Worm (Caenorhabditis elegans) whole organism, L4 larva: Measurements from ENCODE around the gene M01B2.8.

ENCODE experiments used
- aly-2 ChIP-seq: sonication (generic microtip); optimal IDR thresholded peaks from 2 replicates; lab custom pipeline; 2018; ENCODE audit warnings: missing biosample characterization, missing genetic modification characterization
- ama-1 ChIP-seq: fragments of 150-350 bp; optimal IDR thresholded peaks from 2 replicates; lab custom pipeline; 2014; ENCODE audit warnings: inconsistent platforms, mixed read lengths
- ceh-20 ChIP-seq: fragments of 200-800 bp; sonication (Bioruptor generic); IDR thresholded peaks from 2 replicates; pipeline ENCODE4 v1.3.6; 2022; ENCODE audit warnings: missing genetic modification reagents, missing genetic modification characterization, missing compliant biosample characterization
- daf-12 ChIP-seq: fragments of 150-350 bp; optimal IDR thresholded peaks from 2 replicates; lab custom pipeline; 2014; ENCODE audit warnings: missing biosample characterization, missing genetic modification reagents, missing genetic modification characterization
- dve-1 ChIP-seq: sonication (generic microtip); optimal IDR thresholded peaks from 2 replicates; lab custom pipeline; 2017; ENCODE audit warnings: antibody characterized with exemption, mild to moderate bottlenecking, missing genetic modification characterization, missing compliant biosample characterization; ENCODE audit not compliant: insufficient read depth
- hif-1 ChIP-seq, 2 experiments: sonication (generic microtip); optimal IDR thresholded peaks; 2 replicates each; lab custom pipeline; 2016 to 2017; ENCODE audit warnings: missing compliant biosample characterization in 2 of 2, missing genetic modification characterization in 2 of 2, missing genetic modification reagents in 2 of 2, missing genotype in 2 of 2, mild to moderate bottlenecking in 1 of 2
- nhr-11 ChIP-seq: fragments of 150-350 bp; optimal IDR thresholded peaks from 2 replicates; lab custom pipeline; 2014; ENCODE audit warnings: missing biosample characterization, missing genetic modification characterization
- nhr-76 ChIP-seq: fragments of 150-350 bp; optimal IDR thresholded peaks from 2 replicates; lab custom pipeline; 2014; ENCODE audit warnings: missing biosample characterization, missing genetic modification characterization
- pha-4 ChIP-seq, 2 experiments: fragments of 150-350 bp in 1 of 2; fragments of 200-800 bp in 1 of 2; sonication (Bioruptor generic) in 1 of 2; IDR thresholded peaks in 1 of 2; optimal IDR thresholded peaks in 1 of 2; 2 replicates each; pipeline versions ENCODE4 v1.3.6 to Lab custom; 2014 to 2022; ENCODE audit warnings: missing genetic modification characterization in 2 of 2, missing genetic modification reagents in 2 of 2, missing biosample characterization in 1 of 2, missing compliant biosample characterization in 1 of 2
- php-3 ChIP-seq: fragments of 200-800 bp; sonication (Bioruptor generic); IDR thresholded peaks from 2 replicates; pipeline ENCODE4 v1.3.6; 2022; ENCODE audit warnings: missing genetic modification reagents, missing genetic modification characterization, missing compliant biosample characterization
- pqm-1 ChIP-seq: sonication (generic microtip); optimal IDR thresholded peaks from 2 replicates; lab custom pipeline; 2017; ENCODE audit warnings: missing biosample characterization, missing genetic modification characterization
- unc-130 ChIP-seq: sonication (generic microtip); optimal IDR thresholded peaks from 2 replicates; lab custom pipeline; 2016; ENCODE audit warnings: missing genetic modification reagents, missing genetic modification characterization, missing compliant biosample characterization

DNA sequence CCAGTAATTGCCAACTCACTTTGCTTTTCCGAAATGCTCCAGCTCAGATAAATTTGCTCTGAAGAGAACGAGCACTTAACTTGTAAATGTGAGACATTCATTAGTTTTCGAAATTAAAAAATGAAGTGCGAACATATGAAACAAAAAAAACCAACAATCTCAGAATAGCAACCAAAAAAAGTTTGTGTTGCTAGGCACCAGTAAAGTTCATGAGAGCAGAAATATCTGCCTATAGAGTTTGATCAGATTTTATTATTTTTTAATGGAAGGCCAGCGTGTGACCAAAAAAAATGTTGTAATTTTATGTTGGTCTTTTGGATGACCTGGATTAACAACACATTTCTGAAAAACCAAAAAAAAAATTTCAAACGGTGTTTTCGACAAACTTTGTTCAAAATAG, 4.1 kb downstream of the M01B2.8 start, which contains the start of gene M01B2.12:
- TF ChIP-seq hif-1 (tag; optimal IDR thresholded peaks at IDR 0.05; lab: Kevin White, UChicago) (no peak), daf-12 (no peak), ceh-20 (no peak), pqm-1 (tag; lab: Kevin White, UChicago) (no peak), aly-2 (tag; lab: Kevin White, UChicago) (no peak), nhr-76 (tag; lab: Kevin White, UChicago) (no peak), php-3 (no peak), dve-1 (tag; lab: Kevin White, UChicago) (no peak), pha-4 (GFP tag; IDR thresholded peaks at IDR 0.05; lab: Robert Waterston, UW) (no peak), pha-4 (tag; optimal IDR thresholded peaks at IDR 0.05; lab: Kevin White, UChicago) (no peak), unc-130 (GFP tag; lab: Kevin White, UChicago) (no peak), nhr-11 (tag; lab: Kevin White, UChicago) (no peak), ama-1 (no peak)
